Fruit fly (Drosophila melanogaster): Measurements from ENCODE around the gene GAA1.

Gene GAA1

dm6 chrX:5868795-5869194, 4.4 kb downstream of the GAA1 start, which contains the start of gene CG15764:
Gene CG15764 (plus strand): TSS chrX:5869095.
- TF ChIP-seq lab (GFP tag; optimal IDR thresholded peaks at IDR 0.05) (no peak), lmd (GFP tag; IDR thresholded peaks at IDR 0.05) (no peak), caup (GFP tag; optimal IDR thresholded peaks at IDR 0.05; ENCODE audit: severe bottlenecking) (no peak), jing (GFP tag; optimal IDR thresholded peaks at IDR 0.05) (no peak), CG30403 (GFP tag; optimal IDR thresholded peaks at IDR 0.05) (no peak), CG4820 (GFP tag; optimal IDR thresholded peaks at IDR 0.05) (no peak), Meics (GFP tag; optimal IDR thresholded peaks at IDR 0.05) (no peak), CG32772 (GFP tag; IDR thresholded peaks at IDR 0.05) (no peak), CG12659 (GFP tag; optimal IDR thresholded peaks at IDR 0.05) (no peak), tup (GFP tag; optimal IDR thresholded peaks at IDR 0.05) (no peak), wor (GFP tag; IDR thresholded peaks at IDR 0.05) (no peak), Tbp (GFP tag; optimal IDR thresholded peaks at IDR 0.05) (no peak), CG30020 (tag; optimal IDR thresholded peaks at IDR 0.05) (no peak)

- TF ChIP-seq Spps (tag; optimal IDR thresholded peaks at IDR 0.05) (no peak), CG32532 (GFP tag; IDR thresholded peaks at IDR 0.05) (no peak), CG34422 (GFP tag; IDR thresholded peaks at IDR 0.05) (no peak), dpn (GFP tag; optimal IDR thresholded peaks at IDR 0.05) (no peak), Nf-YB (GFP tag; optimal IDR thresholded peaks at IDR 0.05) (no peak), sc (optimal IDR thresholded peaks at IDR 0.05) (no peak), sc (GFP tag; optimal IDR thresholded peaks at IDR 0.05) (no peak), CG3726 (GFP tag; IDR thresholded peaks at IDR 0.05) (0 out of 3 replicates have a peak, but pooled peaks have one; percentile 61), Hr51 (GFP tag; optimal IDR thresholded peaks at IDR 0.05) (peak in 1 of 2 experiments; percentile 14), CG9609 (GFP tag; optimal IDR thresholded peaks at IDR 0.05) (no peak), CG7372 (GFP tag; IDR thresholded peaks at IDR 0.05) (no peak), gem (tag; optimal IDR thresholded peaks at IDR 0.05) (no peak), CG11247 (GFP tag; IDR thresholded peaks at IDR 0.05) (no peak), CG1603 (tag; optimal IDR thresholded peaks at IDR 0.05) (peak; percentile 29), wek (GFP tag; optimal IDR thresholded peaks at IDR 0.05) (no peak), crc (GFP tag; optimal IDR thresholded peaks at IDR 0.05) (no peak), Sry-δ (GFP tag; optimal IDR thresholded peaks at IDR 0.05) (no peak), GATAe (GFP tag; conservative IDR thresholded peaks at IDR 0.05) (no peak), Max (GFP tag; optimal IDR thresholded peaks at IDR 0.05) (no peak), mam (GFP tag; optimal IDR thresholded peaks at IDR 0.05) (peak; percentile 2), sd (tag; optimal IDR thresholded peaks at IDR 0.05) (no peak), tll (GFP tag; optimal IDR thresholded peaks at IDR 0.05) (no peak), CG7839 (tag; optimal IDR thresholded peaks at IDR 0.05) (peak; percentile 15), CG16779 (GFP tag; IDR thresholded peaks at IDR 0.05) (no peak), CG11504 (tag; optimal IDR thresholded peaks at IDR 0.05) (peak; percentile 42), CG10543 (GFP tag; optimal IDR thresholded peaks at IDR 0.05) (no peak), grau (tag; optimal IDR thresholded peaks at IDR 0.05) (peak; percentile 66), slou (GFP tag; optimal IDR thresholded peaks at IDR 0.05) (peak; percentile 14), CG2202 (tag; optimal IDR thresholded peaks at IDR 0.05) (no peak), Ravus (GFP tag; IDR thresholded peaks at IDR 0.05) (no peak), CG3281 (GFP tag; optimal IDR thresholded peaks at IDR 0.05) (no peak), mirr (GFP tag; optimal IDR thresholded peaks at IDR 0.05) (no peak), Atf3 (GFP tag; optimal IDR thresholded peaks at IDR 0.05) (no peak), pan (optimal IDR thresholded peaks at IDR 0.05) (no peak), pan (GFP tag; optimal IDR thresholded peaks at IDR 0.05 in 1 of 2, IDR thresholded peaks at IDR 0.05 in 1 of 2) (no peak), disco-r (GFP tag; optimal IDR thresholded peaks at IDR 0.05) (no peak), PHDP (tag; optimal IDR thresholded peaks at IDR 0.05) (peak; percentile 2), seq (GFP tag; IDR thresholded peaks at IDR 0.05) (no peak)
Observed at dm6 chrX:5866095-5866494, 7.1 kb downstream of the GAA1 start.

All from whole organism, embryonic.